Fruit fly (Drosophila melanogaster): ENCODE data around the gene CG33310.

CG33310 gene

DNA sequence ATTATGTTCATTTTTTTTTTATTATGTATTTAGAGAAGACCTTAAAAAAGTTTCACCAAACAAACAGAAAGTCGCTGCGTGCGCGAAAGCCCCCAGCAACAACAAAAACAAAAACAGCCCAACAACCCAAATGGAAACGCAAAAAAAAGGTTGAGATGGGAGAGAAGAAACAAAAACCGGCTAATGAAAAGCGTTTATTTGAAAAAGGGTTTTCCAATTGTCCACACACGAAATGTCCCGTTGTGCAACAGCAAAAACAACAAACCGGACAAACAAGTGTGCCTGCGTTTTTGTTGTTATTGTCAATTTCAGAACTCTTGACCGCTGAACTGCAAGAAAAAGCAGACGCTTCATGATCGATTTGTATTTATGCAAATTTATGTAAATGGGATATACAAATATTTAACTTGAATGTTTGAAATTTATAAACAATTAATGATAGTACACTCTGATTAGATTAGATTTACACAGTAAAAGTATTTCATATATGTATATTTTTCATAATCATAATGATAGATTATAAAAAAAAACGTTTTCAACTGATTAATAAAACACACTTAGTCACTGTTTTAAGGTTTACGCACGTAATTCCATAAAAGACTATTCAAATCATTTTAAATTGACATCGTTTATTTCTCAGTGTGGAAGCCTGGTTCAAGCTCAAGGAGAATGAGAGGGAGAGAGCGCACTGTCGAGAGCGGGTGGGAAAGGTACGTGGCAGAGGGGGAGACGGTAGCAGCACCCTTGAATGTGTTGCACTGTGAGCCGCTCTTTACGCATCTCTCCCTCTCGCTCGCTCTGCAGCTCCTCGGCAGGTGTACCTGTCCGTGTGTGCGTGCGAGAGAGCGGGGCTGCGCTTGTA is 29.9 kb downstream of the CG33310 start (continued):
- TF ChIP-seq CG2116 (GFP tag; optimal IDR thresholded peaks at IDR 0.05) (peak; percentile 26), CG30403 (GFP tag; optimal IDR thresholded peaks at IDR 0.05) (peak; percentile 88), Xbp1 (GFP tag; optimal IDR thresholded peaks at IDR 0.05) (peak; percentile 73), zf30C (GFP tag; optimal IDR thresholded peaks at IDR 0.05) (peak; percentile 75), CG18619 (GFP tag; optimal IDR thresholded peaks at IDR 0.05) (peak; percentile 51), CG4328 (GFP tag; optimal IDR thresholded peaks at IDR 0.05) (peak; percentile 55), CG17186 (GFP tag; optimal IDR thresholded peaks at IDR 0.05) (no peak), CG15011 (GFP tag; optimal IDR thresholded peaks at IDR 0.05) (peak; percentile 57), Bteb2 (GFP tag; optimal IDR thresholded peaks at IDR 0.05) (no peak), CG2199 (GFP tag; IDR thresholded peaks at IDR 0.05) (0 out of 3 replicates have a peak, but pooled peaks have one; percentile 74), her (GFP tag; optimal IDR thresholded peaks at IDR 0.05) (no peak), cato (GFP tag; optimal IDR thresholded peaks at IDR 0.05; ENCODE audit: borderline replicate concordance) (peak; percentile 53), cas (GFP tag; IDR thresholded peaks at IDR 0.05) (no peak), ash1 (GFP tag; optimal IDR thresholded peaks at IDR 0.05) (no peak), CG33557 (GFP tag; optimal IDR thresholded peaks at IDR 0.05) (peak; percentile 64), Myb (GFP tag; optimal IDR thresholded peaks at IDR 0.05) (no peak), zfh1 (GFP tag; IDR thresholded peaks at IDR 0.05) (peak; percentile 80), zen2 (GFP tag; IDR thresholded peaks at IDR 0.05; ENCODE audit: partially characterized antibody) (no peak), CG8924 (tag; optimal IDR thresholded peaks at IDR 0.05) (peak; percentile 65), Dbx (GFP tag; IDR thresholded peaks at IDR 0.05) (0 out of 3 replicates have a peak, but pooled peaks have one; percentile 35), CG11247 (GFP tag; IDR thresholded peaks at IDR 0.05) (no peak; the same call in none of the 2 replicates), CG32767 (GFP tag; IDR thresholded peaks at IDR 0.05) (no peak), oc (tag; optimal IDR thresholded peaks at IDR 0.05) (peak; percentile 63), CG2875 (GFP tag; optimal IDR thresholded peaks at IDR 0.05) (peak; percentile 71), CG18764 (GFP tag; optimal IDR thresholded peaks at IDR 0.05) (peak; percentile 44), Hmr (GFP tag; optimal IDR thresholded peaks at IDR 0.05) (peak; percentile 68), CG1792 (GFP tag; optimal IDR thresholded peaks at IDR 0.05) (peak; percentile 9), CG10209 (GFP tag; optimal IDR thresholded peaks at IDR 0.05) (peak; percentile 69), inv (GFP tag; IDR thresholded peaks at IDR 0.05; ENCODE audit: partially characterized antibody) (no peak), sima (GFP tag; optimal IDR thresholded peaks at IDR 0.05) (no peak), CG12155 (GFP tag; optimal IDR thresholded peaks at IDR 0.05) (peak; percentile 41), D19B (GFP tag; optimal IDR thresholded peaks at IDR 0.05) (peak; percentile 18), Pdp1 (GFP tag; optimal IDR thresholded peaks at IDR 0.05) (peak; percentile 26 to 48), Kr (GFP tag; optimal IDR thresholded peaks at IDR 0.05) (no peak), tio (GFP tag; optimal IDR thresholded peaks at IDR 0.05) (peak; percentile 83), da (GFP tag; optimal IDR thresholded peaks at IDR 0.05) (no peak), dpn (GFP tag; optimal IDR thresholded peaks at IDR 0.05) (peak; percentile 47 to 74), CG9797 (GFP tag; optimal IDR thresholded peaks at IDR 0.05) (no peak), B-H2 (GFP tag; optimal IDR thresholded peaks at IDR 0.05) (no peak), lilli (GFP tag; optimal IDR thresholded peaks at IDR 0.05) (peak; percentile 48), chm (GFP tag; IDR thresholded peaks at IDR 0.05) (peak; percentile 38), Optix (GFP tag; IDR thresholded peaks at IDR 0.05) (no peak), pzg (GFP tag; optimal IDR thresholded peaks at IDR 0.05) (no peak), CG13287 (GFP tag; IDR thresholded peaks at IDR 0.05; ENCODE audit: partially characterized antibody) (no peak), Mad (GFP tag; optimal IDR thresholded peaks at IDR 0.05) (peak; percentile 39), chn (GFP tag; optimal IDR thresholded peaks at IDR 0.05) (peak; percentile 60), CG10431 (GFP tag; optimal IDR thresholded peaks at IDR 0.05) (no peak), eve (GFP tag; optimal IDR thresholded peaks at IDR 0.05) (peak in 1 of 2 experiments; percentile 88)
